Worm (Caenorhabditis elegans) whole organism, late embryonic: ENCODE measurements around the gene Y51B9A.9.

Experiments used
- C08G9.2 ChIP-seq: sonication (generic microtip); optimal IDR thresholded peaks from 2 replicates; lab custom pipeline; 2016; ENCODE audit warnings: mild to moderate bottlenecking, missing genetic modification characterization, moderate library complexity, missing compliant biosample characterization
- F13H6.1 ChIP-seq: sonication (generic microtip); optimal IDR thresholded peaks from 2 replicates; lab custom pipeline; 2016; ENCODE audit warnings: missing genetic modification characterization, missing compliant biosample characterization
- K02D7.2 ChIP-seq: sonication (generic microtip); optimal IDR thresholded peaks from 2 replicates; lab custom pipeline; 2017; ENCODE audit warnings: mild to moderate bottlenecking, missing genetic modification characterization, missing compliant biosample characterization
- K09A11.1 ChIP-seq: sonication (generic microtip); optimal IDR thresholded peaks from 2 replicates; lab custom pipeline; 2017; ENCODE audit warnings: antibody characterized with exemption, mild to moderate bottlenecking, missing genetic modification characterization, missing compliant biosample characterization; ENCODE audit not compliant: insufficient read depth
- Y22D7AL.16 ChIP-seq: sonication (generic microtip); optimal IDR thresholded peaks from 2 replicates; lab custom pipeline; 2016; ENCODE audit warnings: missing genetic modification characterization, missing compliant biosample characterization
- ahr-1 ChIP-seq: sonication (generic microtip); optimal IDR thresholded peaks from 2 replicates; lab custom pipeline; 2016; ENCODE audit warnings: missing genetic modification characterization, missing compliant biosample characterization
- ama-1 ChIP-seq: fragments of 150-350 bp; optimal IDR thresholded peaks from 2 replicates; lab custom pipeline; 2014
- ceh-2 ChIP-seq: sonication (generic microtip); optimal IDR thresholded peaks from 2 replicates; lab custom pipeline; 2016; ENCODE audit warnings: missing genotype, missing genetic modification characterization, missing compliant biosample characterization
- ceh-24 ChIP-seq: sonication (generic microtip); optimal IDR thresholded peaks from 2 replicates; lab custom pipeline; 2016; ENCODE audit warnings: mild to moderate bottlenecking, missing genetic modification characterization, missing compliant biosample characterization
- ceh-30 ChIP-seq: fragments of 150-350 bp; optimal IDR thresholded peaks from 2 replicates; lab custom pipeline; 2014; ENCODE audit warnings: missing biosample characterization, missing genetic modification characterization
- ceh-34 ChIP-seq: sonication (generic microtip); optimal IDR thresholded peaks from 2 replicates; lab custom pipeline; 2016; ENCODE audit warnings: mild to moderate bottlenecking, missing genetic modification characterization, missing compliant biosample characterization
- ceh-48 ChIP-seq: sonication (generic microtip); optimal IDR thresholded peaks from 2 replicates; lab custom pipeline; 2016; ENCODE audit warnings: missing genetic modification characterization, inconsistent platforms, missing compliant biosample characterization
- ceh-6 ChIP-seq: fragments of 200-800 bp; sonication (Bioruptor generic); optimal IDR thresholded peaks from 2 replicates; lab custom pipeline; 2018; ENCODE audit warnings: mild to moderate bottlenecking, missing genetic modification characterization, missing compliant biosample characterization
- ceh-9 ChIP-seq: sonication (generic microtip); optimal IDR thresholded peaks from 2 replicates; lab custom pipeline; 2016; ENCODE audit warnings: mild to moderate bottlenecking, missing genetic modification characterization, inconsistent platforms, missing compliant biosample characterization
- dmd-4 ChIP-seq: sonication (generic microtip); optimal IDR thresholded peaks from 2 replicates; lab custom pipeline; 2016; ENCODE audit warnings: borderline replicate concordance, missing genetic modification characterization, missing compliant biosample characterization
- ets-4 ChIP-seq: sonication (generic microtip); optimal IDR thresholded peaks from 2 replicates; lab custom pipeline; 2016; ENCODE audit warnings: missing genetic modification characterization, missing compliant biosample characterization
- eyg-1 ChIP-seq: sonication (generic microtip); optimal IDR thresholded peaks from 2 replicates; lab custom pipeline; 2016; ENCODE audit warnings: missing genotype, missing genetic modification characterization, missing compliant biosample characterization
- fax-1 ChIP-seq: sonication (generic microtip); optimal IDR thresholded peaks from 2 replicates; lab custom pipeline; 2016; ENCODE audit warnings: missing genotype, missing genetic modification characterization, missing compliant biosample characterization
- fkh-6 ChIP-seq: sonication (generic microtip); optimal IDR thresholded peaks from 2 replicates; lab custom pipeline; 2016; ENCODE audit warnings: missing genetic modification characterization, missing compliant biosample characterization
- hlh-30 ChIP-seq: sonication (generic microtip); optimal IDR thresholded peaks from 2 replicates; lab custom pipeline; 2017; ENCODE audit warnings: antibody characterized with exemption, missing genetic modification characterization, missing compliant biosample characterization; ENCODE audit not compliant: insufficient read depth
- hlh-6 ChIP-seq: sonication (generic microtip); optimal IDR thresholded peaks from 2 replicates; lab custom pipeline; 2016; ENCODE audit warnings: missing genotype, missing genetic modification characterization, missing compliant biosample characterization
- hlh-8 ChIP-seq: sonication (generic microtip); optimal IDR thresholded peaks from 2 replicates; lab custom pipeline; 2016; ENCODE audit warnings: missing genotype, missing genetic modification characterization, missing compliant biosample characterization
- lim-6 ChIP-seq: sonication (generic microtip); optimal IDR thresholded peaks from 2 replicates; lab custom pipeline; 2016; ENCODE audit warnings: missing genetic modification characterization, missing compliant biosample characterization
- lin-11 ChIP-seq: fragments of 200-800 bp; sonication (Bioruptor generic); optimal IDR thresholded peaks from 2 replicates; lab custom pipeline; 2018; ENCODE audit warnings: mild to moderate bottlenecking, missing genetic modification characterization, missing compliant biosample characterization
- mec-3 ChIP-seq: sonication (generic microtip); optimal IDR thresholded peaks from 2 replicates; lab custom pipeline; 2016; ENCODE audit warnings: borderline replicate concordance, missing genetic modification characterization, missing compliant biosample characterization
- nhr-11 ChIP-seq: fragments of 150-350 bp; optimal IDR thresholded peaks from 2 replicates; lab custom pipeline; 2014; ENCODE audit warnings: missing biosample characterization, missing genetic modification characterization
- nhr-232 ChIP-seq: sonication (generic microtip); optimal IDR thresholded peaks from 2 replicates; lab custom pipeline; 2016; ENCODE audit warnings: missing genetic modification characterization, missing compliant biosample characterization
- npax-4 ChIP-seq: sonication (generic microtip); optimal IDR thresholded peaks from 2 replicates; lab custom pipeline; 2016; ENCODE audit warnings: missing genetic modification characterization, missing compliant biosample characterization
- pat-9 ChIP-seq: fragments of 200-800 bp; sonication (Bioruptor generic); optimal IDR thresholded peaks from 2 replicates; lab custom pipeline; 2018; ENCODE audit warnings: mild to moderate bottlenecking, missing genetic modification characterization, moderate library complexity, missing compliant biosample characterization
- pax-1 ChIP-seq: fragments of 150-350 bp; optimal IDR thresholded peaks from 2 replicates; lab custom pipeline; 2014; ENCODE audit warnings: missing biosample characterization, missing genetic modification characterization
- pqm-1 ChIP-seq: sonication (generic microtip); optimal IDR thresholded peaks from 2 replicates; lab custom pipeline; 2016; ENCODE audit warnings: missing genetic modification characterization, missing compliant biosample characterization
- pros-1 ChIP-seq: fragments of 150-350 bp; optimal IDR thresholded peaks from 2 replicates; lab custom pipeline; 2014; ENCODE audit warnings: missing biosample characterization, missing genetic modification reagents, missing genetic modification characterization
- ref-2 ChIP-seq: sonication (generic microtip); optimal IDR thresholded peaks from 2 replicates; lab custom pipeline; 2016; ENCODE audit warnings: missing genetic modification characterization, missing compliant biosample characterization
- rnt-1 ChIP-seq: sonication (generic microtip); optimal IDR thresholded peaks from 2 replicates; lab custom pipeline; 2016; ENCODE audit warnings: missing genetic modification characterization, missing compliant biosample characterization
- sdc-2 ChIP-seq: sonication (generic microtip); optimal IDR thresholded peaks from 2 replicates; lab custom pipeline; 2016; ENCODE audit warnings: missing genotype, missing genetic modification characterization, missing compliant biosample characterization
- tbx-2 ChIP-seq: sonication (generic microtip); optimal IDR thresholded peaks from 2 replicates; lab custom pipeline; 2016; ENCODE audit warnings: missing genetic modification characterization, missing compliant biosample characterization
- tbx-7 ChIP-seq: sonication (generic microtip); optimal IDR thresholded peaks from 2 replicates; lab custom pipeline; 2016; ENCODE audit warnings: missing genotype, missing genetic modification characterization, missing compliant biosample characterization
- ttx-3 ChIP-seq: sonication (generic microtip); optimal IDR thresholded peaks from 2 replicates; lab custom pipeline; 2016; ENCODE audit warnings: missing genetic modification reagents, missing genetic modification characterization, missing compliant biosample characterization
- unc-42 ChIP-seq: sonication (generic microtip); optimal IDR thresholded peaks from 2 replicates; lab custom pipeline; 2016; ENCODE audit warnings: missing genotype, missing genetic modification characterization, missing compliant biosample characterization
- unc-55 ChIP-seq: sonication (generic microtip); optimal IDR thresholded peaks from 2 replicates; lab custom pipeline; 2017; ENCODE audit warnings: missing biosample characterization, missing genetic modification reagents, missing genetic modification characterization
- unc-86 ChIP-seq: sonication (generic microtip); optimal IDR thresholded peaks from 2 replicates; lab custom pipeline; 2016; ENCODE audit warnings: missing genetic modification characterization, missing compliant biosample characterization
- ztf-16 ChIP-seq: sonication (generic microtip); optimal IDR thresholded peaks from 2 replicates; lab custom pipeline; 2017; ENCODE audit warnings: missing genetic modification characterization, missing compliant biosample characterization

Gene Y51B9A.9

ce11 chrII:9356723-9357122 is 40.7 kb downstream of the Y51B9A.9 start (continued):
- no peak for TF ChIP-seq hlh-6 (tag; lab: Kevin White, UChicago)
- TF ChIP-seq pros-1 (tag; lab: Kevin White, UChicago), result no peak
- no peak for TF ChIP-seq hlh-8 (tag; lab: Kevin White, UChicago)
- no peak for TF ChIP-seq tbx-7 (tag; lab: Kevin White, UChicago)
- TF ChIP-seq dmd-4 (tag; lab: Kevin White, UChicago), result no peak
- TF ChIP-seq fax-1 (tag; lab: Kevin White, UChicago), result no peak
- TF ChIP-seq ceh-2 (tag; lab: Kevin White, UChicago), result no peak
- TF ChIP-seq unc-55 (GFP tag; lab: Kevin White, UChicago), result peak; percentile 18
- TF ChIP-seq lin-11 (tag; lab: Kevin White, UChicago), result no peak
- TF ChIP-seq K09A11.1 (tag; lab: Kevin White, UChicago), result no peak
- TF ChIP-seq unc-42 (tag; lab: Kevin White, UChicago), result peak; percentile 7
- no peak for TF ChIP-seq pax-1 (tag; lab: Kevin White, UChicago)
- TF ChIP-seq ceh-48 (tag; lab: Kevin White, UChicago), result no peak
- no peak for TF ChIP-seq ama-1 (lab: Kevin White, UChicago)

- no peak for TF ChIP-seq F13H6.1 (tag; lab: Kevin White, UChicago)
- TF ChIP-seq tbx-2 (tag; lab: Kevin White, UChicago), result no peak
- no peak for TF ChIP-seq ceh-9 (tag; lab: Kevin White, UChicago)
- no peak for TF ChIP-seq ceh-6
- TF ChIP-seq ztf-16 (tag; lab: Kevin White, UChicago), result no peak
- TF ChIP-seq ttx-3 (tag; lab: Kevin White, UChicago), result no peak
- no peak for TF ChIP-seq dmd-4 (tag; lab: Kevin White, UChicago)
- TF ChIP-seq ceh-24 (tag; lab: Kevin White, UChicago), result no peak
- TF ChIP-seq hlh-30 (tag; lab: Kevin White, UChicago), result no peak
- TF ChIP-seq npax-4, result no peak
- no peak for TF ChIP-seq pat-9 (tag; lab: Kevin White, UChicago)
- TF ChIP-seq unc-42 (tag; lab: Kevin White, UChicago), result no peak
- TF ChIP-seq fkh-6, result no peak
These were observed 44.7 kb downstream of the Y51B9A.9 start, which contains the start of the genes sdhb-1 and cup-15 for ce11 chrII:9352669-9353068. Gene sdhb-1, minus strand, starts transcription at chrII:9352731. Gene cup-15, plus strand, starts transcription at chrII:9353000.

DNA sequence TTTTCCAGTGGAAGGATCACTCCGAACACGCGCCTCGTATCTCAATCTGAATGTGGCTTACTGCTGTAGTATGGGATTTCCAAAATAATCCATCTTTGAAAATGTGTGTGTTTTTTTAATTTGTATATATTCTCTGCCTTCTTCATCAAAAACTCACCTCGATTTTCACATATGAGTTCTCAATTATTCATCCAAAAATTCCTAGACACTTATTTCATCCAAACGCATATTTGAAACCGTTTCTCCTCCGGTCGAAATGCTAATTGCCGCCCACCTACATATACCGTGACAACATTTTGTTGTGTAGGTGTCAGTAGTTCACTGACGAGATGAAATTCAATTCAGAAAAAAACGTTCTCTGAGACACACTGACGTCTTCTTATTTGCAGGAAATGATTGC is 50.0 kb downstream of the Y51B9A.9 start:
- TF ChIP-seq unc-86 (tag; lab: Kevin White, UChicago) (no peak), pax-1 (tag; lab: Kevin White, UChicago) (no peak), unc-42 (tag; lab: Kevin White, UChicago) (no peak), ref-2 (no peak), pros-1 (tag; lab: Kevin White, UChicago) (no peak), ceh-48 (tag; lab: Kevin White, UChicago) (no peak), ceh-34 (tag; lab: Kevin White, UChicago) (no peak), mec-3 (tag; lab: Kevin White, UChicago) (no peak), pqm-1 (tag; lab: Kevin White, UChicago) (no peak), tbx-2 (tag; lab: Kevin White, UChicago) (no peak), ztf-16 (tag; lab: Kevin White, UChicago) (no peak), rnt-1 (no peak), unc-55 (GFP tag; lab: Kevin White, UChicago) (no peak), K02D7.2 (tag; lab: Kevin White, UChicago) (no peak), nhr-11 (tag; lab: Kevin White, UChicago) (no peak), hlh-30 (tag; lab: Kevin White, UChicago) (no peak), lim-6 (tag; lab: Kevin White, UChicago) (no peak)

ce11 chrII:9346490-9346889 is 50.9 kb downstream of the Y51B9A.9 start, which contains the start of gene F42A8.1:
Gene F42A8.1, minus strand, starts transcription at chrII:9346590.
- no peak for TF ChIP-seq mec-3 (tag; lab: Kevin White, UChicago)
- no peak for TF ChIP-seq ets-4 (tag; lab: Kevin White, UChicago)
- no peak for TF ChIP-seq ztf-16 (tag; lab: Kevin White, UChicago)
- TF ChIP-seq K02D7.2 (tag; lab: Kevin White, UChicago), result no peak
- no peak for TF ChIP-seq sdc-2 (tag; lab: Kevin White, UChicago)
- no peak for TF ChIP-seq Y22D7AL.16
- TF ChIP-seq pat-9 (tag; lab: Kevin White, UChicago), result no peak
- no peak for TF ChIP-seq lin-11 (tag; lab: Kevin White, UChicago)
- TF ChIP-seq nhr-232 (tag; lab: Kevin White, UChicago), result no peak
- TF ChIP-seq hlh-6 (tag; lab: Kevin White, UChicago), result no peak
- TF ChIP-seq ceh-6, result no peak
- no peak for TF ChIP-seq F13H6.1 (tag; lab: Kevin White, UChicago)
- TF ChIP-seq ceh-2 (tag; lab: Kevin White, UChicago), result no peak
- TF ChIP-seq unc-55 (GFP tag; lab: Kevin White, UChicago), result no peak
- no peak for TF ChIP-seq ceh-24 (tag; lab: Kevin White, UChicago)
- no peak for TF ChIP-seq lim-6 (tag; lab: Kevin White, UChicago)
- no peak for TF ChIP-seq C08G9.2
- TF ChIP-seq eyg-1, result no peak
- TF ChIP-seq ceh-30, result no peak
- no peak for TF ChIP-seq ahr-1
